Fruit fly (Drosophila melanogaster) whole organism, embryonic: ENCODE measurements around the gene IntS2.
A peak's percentile ranks its signal among the peaks of the same experiment; 100 is the strongest.

Experiments used
- Atf-2 ChIP-seq: fragments of 200-800 bp; sonication (Bioruptor generic); optimal IDR thresholded peaks from 2 replicates; lab custom pipeline; 2016; ENCODE audit warnings: missing biosample characterization, missing genetic modification characterization
- Atf3 ChIP-seq: fragments of 200-800 bp; sonication (Bioruptor generic); optimal IDR thresholded peaks from 3 replicates; lab custom pipeline; 2016; ENCODE audit warnings: missing biosample characterization, missing genetic modification characterization
- Atf6 ChIP-seq: fragments of 200-800 bp; sonication (Bioruptor generic); IDR thresholded peaks from 2 replicates; pipeline ENCODE4 v1.3.6; 2022; ENCODE audit warnings: missing biosample characterization, missing genetic modification characterization
- Bdp1 ChIP-seq: fragments of 200-800 bp; sonication (Bioruptor generic); optimal IDR thresholded peaks from 3 replicates; lab custom pipeline; 2016; ENCODE audit warnings: missing biosample characterization, missing genetic modification characterization
- Blimp-1 ChIP-seq: fragments of 200-800 bp; sonication (Bioruptor generic); optimal IDR thresholded peaks from 3 replicates; lab custom pipeline; 2018; ENCODE audit warnings: missing biosample characterization, missing genetic modification characterization, mild to moderate bottlenecking, moderate library complexity, missing genetic modification reagents
- CG10321 ChIP-seq: fragments of 200-800 bp; sonication (Bioruptor generic); IDR thresholded peaks from 2 replicates; pipeline ENCODE4 v1.3.6; 2022; ENCODE audit warnings: missing biosample characterization, missing genetic modification characterization
- CG10979 ChIP-seq: fragments of 200-800 bp; sonication (Bioruptor generic); optimal IDR thresholded peaks from 2 replicates; lab custom pipeline; 2018; ENCODE audit warnings: missing biosample characterization, mild to moderate bottlenecking, missing genetic modification characterization, moderate library complexity
- CG11695 ChIP-seq: fragments of 200-800 bp; sonication (Bioruptor generic); IDR thresholded peaks from 3 replicates; pipeline ENCODE4 v1.3.6; 2022; ENCODE audit warnings: missing biosample characterization, missing genetic modification characterization
- CG12104 ChIP-seq: fragments of 200-800 bp; sonication (Bioruptor generic); optimal IDR thresholded peaks from 3 replicates; lab custom pipeline; 2016; ENCODE audit warnings: missing biosample characterization, missing genetic modification characterization
- CG12236 ChIP-seq: fragments of 200-800 bp; sonication (Bioruptor generic); optimal IDR thresholded peaks from 2 replicates; lab custom pipeline; 2016; ENCODE audit warnings: missing biosample characterization, missing genetic modification characterization
- CG13296 ChIP-seq: fragments of 200-800 bp; sonication (Bioruptor generic); optimal IDR thresholded peaks from 3 replicates; lab custom pipeline; 2018; ENCODE audit warnings: missing biosample characterization, mild to moderate bottlenecking, missing genetic modification characterization
- CG13624 ChIP-seq: fragments of 200-800 bp; sonication (Bioruptor generic); optimal IDR thresholded peaks from 2 replicates; lab custom pipeline; 2016; ENCODE audit warnings: missing biosample characterization, missing genetic modification characterization
- CG14965 ChIP-seq: fragments of 200-800 bp; sonication (Bioruptor generic); optimal IDR thresholded peaks from 2 replicates; lab custom pipeline; 2016; ENCODE audit warnings: missing biosample characterization, missing genetic modification characterization, borderline replicate concordance
- CG15269 ChIP-seq: fragments of 200-800 bp; sonication (Bioruptor generic); optimal IDR thresholded peaks from 2 replicates; lab custom pipeline; 2018; ENCODE audit warnings: missing biosample characterization, mild to moderate bottlenecking, missing genetic modification characterization, moderate library complexity
- CG17802 ChIP-seq: fragments of 200-800 bp; sonication (Bioruptor generic); optimal IDR thresholded peaks from 2 replicates; lab custom pipeline; 2018; ENCODE audit warnings: missing biosample characterization, mild to moderate bottlenecking, missing genetic modification characterization, moderate library complexity
- CG2199 ChIP-seq: fragments of 200-800 bp; sonication (Bioruptor generic); IDR thresholded peaks from 3 replicates; pipeline ENCODE4 v1.3.6; 2022; ENCODE audit warnings: missing biosample characterization, missing genetic modification characterization
- CG32532 ChIP-seq: fragments of 200-800 bp; sonication (Bioruptor generic); IDR thresholded peaks from 2 replicates; pipeline ENCODE4 v1.3.6; 2022; ENCODE audit warnings: missing biosample characterization, missing genetic modification characterization
- CG3995 ChIP-seq: fragments of 200-800 bp; sonication (Bioruptor generic); optimal IDR thresholded peaks from 3 replicates; lab custom pipeline; 2016; ENCODE audit warnings: missing biosample characterization, missing genetic modification characterization
- CG5180 ChIP-seq: fragments of 200-800 bp; sonication (Bioruptor generic); optimal IDR thresholded peaks from 3 replicates; lab custom pipeline; 2017; ENCODE audit warnings: missing biosample characterization, missing genetic modification characterization, mild to moderate bottlenecking, moderate library complexity, missing genetic modification reagents
- CG7271 ChIP-seq: fragments of 200-800 bp; sonication (Bioruptor generic); optimal IDR thresholded peaks from 2 replicates; lab custom pipeline; 2018; ENCODE audit warnings: missing biosample characterization, mild to moderate bottlenecking, missing genetic modification characterization, moderate library complexity
- CG7839 ChIP-seq: fragments of 200-800 bp; sonication (Bioruptor generic); optimal IDR thresholded peaks from 3 replicates; lab custom pipeline; 2018; ENCODE audit warnings: missing biosample characterization, mild to moderate bottlenecking, missing genetic modification characterization, moderate library complexity
- CG7928 ChIP-seq: fragments of 200-800 bp; sonication (Bioruptor generic); optimal IDR thresholded peaks from 2 replicates; lab custom pipeline; 2017; ENCODE audit warnings: missing biosample characterization, mild to moderate bottlenecking, missing genetic modification characterization
- CG8281 ChIP-seq: fragments of 200-800 bp; sonication (Bioruptor generic); optimal IDR thresholded peaks from 2 replicates; lab custom pipeline; 2018; ENCODE audit warnings: missing biosample characterization, mild to moderate bottlenecking, missing genetic modification characterization, moderate library complexity
- CG9609 ChIP-seq: fragments of 200-800 bp; sonication (Bioruptor generic); optimal IDR thresholded peaks from 3 replicates; lab custom pipeline; 2016; ENCODE audit warnings: missing biosample characterization, missing genetic modification characterization
- CG9876 ChIP-seq: fragments of 200-800 bp; sonication (Bioruptor generic); optimal IDR thresholded peaks from 2 replicates; lab custom pipeline; 2016; ENCODE audit warnings: missing biosample characterization, missing genetic modification characterization
- Hr3 ChIP-seq: fragments of 200-800 bp; sonication (Bioruptor generic); optimal IDR thresholded peaks from 3 replicates; lab custom pipeline; 2016; ENCODE audit warnings: missing biosample characterization, missing genetic modification characterization
- Hr39 ChIP-seq: fragments of >200 bp; optimal IDR thresholded peaks from 2 replicates; lab custom pipeline; 2017
- Kr ChIP-seq: fragments of 200-800 bp; sonication (Bioruptor generic); optimal IDR thresholded peaks from 2 replicates; lab custom pipeline; 2017; ENCODE audit warnings: missing biosample characterization, mild to moderate bottlenecking, missing genetic modification characterization
- Pdp1 ChIP-seq, 2 experiments: fragments of 200-800 bp; sonication (Bioruptor generic); optimal IDR thresholded peaks; 3 replicates each; lab custom pipeline; 2016; ENCODE audit warnings: missing biosample characterization in 2 of 2, missing genetic modification characterization in 2 of 2, mild to moderate bottlenecking in 1 of 2, moderate library complexity in 1 of 2
- Sry-β ChIP-seq: fragments of 200-800 bp; sonication (Bioruptor generic); optimal IDR thresholded peaks from 2 replicates; lab custom pipeline; 2018; ENCODE audit warnings: missing biosample characterization, mild to moderate bottlenecking, missing genetic modification characterization, moderate library complexity
- ap ChIP-seq: fragments of 200-800 bp; sonication (Bioruptor generic); IDR thresholded peaks from 2 replicates; pipeline ENCODE4 v1.3.6; 2022; ENCODE audit warnings: missing biosample characterization, missing genetic modification characterization
- br ChIP-seq: fragments of >200 bp; optimal IDR thresholded peaks from 2 replicates; lab custom pipeline; 2017
- corto ChIP-seq: fragments of 200-800 bp; sonication (Bioruptor generic); optimal IDR thresholded peaks from 2 replicates; lab custom pipeline; 2016; ENCODE audit warnings: missing biosample characterization, mild to moderate bottlenecking, missing genetic modification characterization, moderate library complexity
- crol ChIP-seq: fragments of 200-800 bp; sonication (Bioruptor generic); IDR thresholded peaks from 2 replicates; pipeline ENCODE4 v1.3.6; 2022; ENCODE audit warnings: missing biosample characterization, missing genetic modification characterization
- crp ChIP-seq, 2 experiments: fragments of 200-800 bp; sonication (Bioruptor generic); optimal IDR thresholded peaks; 2 replicates in 1 of 2; 3 replicates in 1 of 2; lab custom pipeline; 2017; ENCODE audit warnings: missing biosample characterization in 2 of 2, missing genetic modification characterization in 2 of 2, mild to moderate bottlenecking in 1 of 2, moderate library complexity in 1 of 2
- esg ChIP-seq: fragments of 200-800 bp; sonication (Bioruptor generic); conservative IDR thresholded peaks from 2 replicates; pipeline ENCODE4 v1.3.6; 2022; ENCODE audit warnings: missing biosample characterization, missing genetic modification characterization
- eve ChIP-seq, 2 experiments: fragments of >200 bp; optimal IDR thresholded peaks; 2 replicates each; lab custom pipeline; 2017; ENCODE audit warnings: missing biosample characterization in 2 of 2, missing genetic modification characterization in 2 of 2
- fd96Cb ChIP-seq: fragments of 200-800 bp; sonication (Bioruptor generic); optimal IDR thresholded peaks from 2 replicates; lab custom pipeline; 2018; ENCODE audit warnings: missing biosample characterization, mild to moderate bottlenecking, missing genetic modification characterization, moderate library complexity
- fru ChIP-seq: fragments of >200 bp; optimal IDR thresholded peaks from 2 replicates; lab custom pipeline; 2017
- gem ChIP-seq: fragments of 200-800 bp; sonication (Bioruptor generic); optimal IDR thresholded peaks from 2 replicates; lab custom pipeline; 2019; ENCODE audit warnings: missing biosample characterization, mild to moderate bottlenecking, missing genetic modification characterization, moderate library complexity
- hth ChIP-seq: fragments of >200 bp; optimal IDR thresholded peaks from 2 replicates; lab custom pipeline; 2017; ENCODE audit warnings: inconsistent platforms
- mam ChIP-seq: fragments of 200-800 bp; sonication (Bioruptor generic); optimal IDR thresholded peaks from 3 replicates; lab custom pipeline; 2016; ENCODE audit warnings: missing biosample characterization, missing genetic modification characterization
- nau ChIP-seq: fragments of 200-800 bp; sonication (Bioruptor generic); optimal IDR thresholded peaks from 3 replicates; lab custom pipeline; 2017; ENCODE audit warnings: missing biosample characterization, mild to moderate bottlenecking, missing genetic modification characterization, missing genetic modification reagents
- sens ChIP-seq: fragments of 200-800 bp; sonication (Bioruptor generic); peaks from one replicate; lab custom pipeline; 2016; ENCODE audit warnings: missing biosample characterization, missing genetic modification characterization
- seq ChIP-seq: fragments of 200-800 bp; sonication (Bioruptor generic); IDR thresholded peaks from 2 replicates; pipeline ENCODE4 v1.3.6; 2022; ENCODE audit warnings: missing biosample characterization, missing genetic modification characterization
- shn ChIP-seq: fragments of 200-800 bp; sonication (Bioruptor generic); optimal IDR thresholded peaks from 3 replicates; lab custom pipeline; 2016; ENCODE audit warnings: missing biosample characterization, missing genetic modification characterization
- sr ChIP-seq: fragments of 200-800 bp; sonication (Bioruptor generic); IDR thresholded peaks from 3 replicates; pipeline ENCODE4 v1.3.6; 2022; ENCODE audit warnings: missing biosample characterization, missing genetic modification characterization
- tin ChIP-seq: fragments of 200-800 bp; sonication (Bioruptor generic); optimal IDR thresholded peaks from 3 replicates; lab custom pipeline; 2016; ENCODE audit warnings: missing biosample characterization, missing genetic modification characterization
- toy ChIP-seq: fragments of 200-800 bp; sonication (Bioruptor generic); IDR thresholded peaks from 2 replicates; pipeline ENCODE4 v1.3.6; 2022; ENCODE audit warnings: missing biosample characterization, missing genetic modification characterization
- usp ChIP-seq: fragments of >200 bp; optimal IDR thresholded peaks from 2 replicates; lab custom pipeline; 2017; ENCODE audit warnings: missing biosample characterization, missing genetic modification characterization

IntS2 gene

dm6 chrX:17682745-17683505, 26.3 kb upstream of the IntS2 start (continued):
- TF ChIP-seq shn (GFP tag; lab: Kevin White, UChicago) (no peak), CG32532 (GFP tag; lab: Robert Waterston, UW) (peak; percentile 62), esg (GFP tag; lab: Robert Waterston, UW) (peak; percentile 81), CG2199 (0 out of 3 replicates have a peak, but pooled peaks have one; percentile 50), Hr39 (no peak), Pdp1 (GFP tag; optimal IDR thresholded peaks at IDR 0.05; lab: Kevin White, UChicago) (peak; percentile 32 to 70), CG8281 (tag; lab: Kevin White, UChicago) (no peak), CG7839 (tag; lab: Kevin White, UChicago) (peak; percentile 66), seq (GFP tag; lab: Robert Waterston, UW) (peak; percentile 62; the same call in 1 of the 2 replicates), CG12104 (GFP tag; lab: Kevin White, UChicago) (peak; percentile 52), crol (GFP tag; lab: Robert Waterston, UW) (no peak), CG9876 (GFP tag; lab: Kevin White, UChicago) (no peak), Hr3 (GFP tag; lab: Kevin White, UChicago) (peak; percentile 25), corto (GFP tag; lab: Kevin White, UChicago) (peak; percentile 60), ap (GFP tag; lab: Robert Waterston, UW) (peak; percentile 72), CG14965 (no peak), Atf6 (GFP tag; lab: Robert Waterston, UW) (peak; percentile 60; the same call in 1 of the 2 replicates), eve (GFP tag; optimal IDR thresholded peaks at IDR 0.05; lab: Kevin White, UChicago) (no peak), CG7271 (tag; lab: Kevin White, UChicago) (no peak), Kr (no peak), CG17802 (tag; lab: Kevin White, UChicago) (peak; percentile 13), Sry-β (GFP tag; lab: Kevin White, UChicago) (peak; percentile 77), usp (no peak), fd96Cb (tag; lab: Kevin White, UChicago) (peak; percentile 73), CG13296 (peak; percentile 19), CG9609 (no peak), CG15269 (tag; lab: Kevin White, UChicago) (peak; percentile 68), br (lab: Kevin White, UChicago) (no peak), Atf-2 (GFP tag; lab: Kevin White, UChicago) (no peak), sens (peak; percentile 89), fru (lab: Kevin White, UChicago) (no peak), gem (tag; lab: Kevin White, UChicago) (peak; percentile 71), mam (GFP tag; lab: Kevin White, UChicago) (peak; percentile 16), nau (GFP tag; lab: Kevin White, UChicago) (peak; percentile 28), CG7928 (no peak), CG10321 (GFP tag; lab: Robert Waterston, UW) (0 out of 2 replicates have a peak, but pooled peaks have one; percentile 10), Atf3 (GFP tag; lab: Kevin White, UChicago) (peak; percentile 3), hth (lab: Kevin White, UChicago) (no peak), CG3995 (no peak), CG10979 (tag; lab: Kevin White, UChicago) (peak; percentile 71), CG13624 (GFP tag; lab: Kevin White, UChicago) (no peak), CG12236 (GFP tag; lab: Kevin White, UChicago) (no peak), Blimp-1 (peak; percentile 71), CG11695 (GFP tag; lab: Robert Waterston, UW) (peak; percentile 72), crp (GFP tag; optimal IDR thresholded peaks at IDR 0.05; lab: Kevin White, UChicago) (no peak), Bdp1 (no peak), tin (GFP tag; lab: Kevin White, UChicago) (peak; percentile 49), toy (0 out of 2 replicates have a peak, but pooled peaks have one; percentile 42), sr (GFP tag; lab: Robert Waterston, UW) (0 out of 3 replicates have a peak, but pooled peaks have one; percentile 42), CG5180 (peak; percentile 49)
